Fruit fly (Drosophila melanogaster): ENCODE measurements around the gene RpL26.

DNA sequence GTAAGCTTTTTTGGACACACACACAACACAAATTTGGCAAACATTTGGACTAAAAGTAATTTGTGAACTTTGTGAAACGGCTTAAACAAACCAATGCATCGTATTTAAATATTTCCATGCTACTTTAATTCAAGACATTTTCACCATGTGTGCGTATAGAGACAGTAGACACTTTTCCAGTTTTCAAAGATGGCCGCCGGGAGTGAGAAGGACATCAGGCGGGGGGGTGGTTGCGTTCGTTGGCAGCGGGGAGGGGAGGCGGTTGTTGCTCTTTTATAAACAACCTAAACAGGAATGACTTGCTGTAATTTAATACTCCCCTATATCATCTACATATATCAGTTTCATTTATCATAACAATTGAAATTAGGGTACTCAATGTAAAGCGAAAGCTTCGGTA is 45.2 kb upstream of the RpL26 start:
- TF ChIP-seq CG6163 (GFP tag; IDR thresholded peaks at IDR 0.05) = no peak
- no peak for TF ChIP-seq svp (GFP tag)
- no peak for TF ChIP-seq Gug (GFP tag; IDR thresholded peaks at IDR 0.05)

All from whole organism, prepupa.